Fruit fly (Drosophila melanogaster) whole organism, wandering third instar larva: ENCODE measurements around the gene santa-maria.
A peak's percentile ranks its signal among the peaks of the same experiment; 100 is the strongest.

ENCODE experiments used
- Jra ChIP-seq: sonication (Bioruptor generic); optimal IDR thresholded peaks from 2 replicates; lab custom pipeline; 2016; ENCODE audit warnings: missing biosample characterization, missing genetic modification characterization
- fru ChIP-seq: fragments of 200-800 bp; sonication (Bioruptor generic); optimal IDR thresholded peaks from 3 replicates; lab custom pipeline; 2016; ENCODE audit warnings: missing biosample characterization, mild to moderate bottlenecking, missing genetic modification characterization

DNA sequence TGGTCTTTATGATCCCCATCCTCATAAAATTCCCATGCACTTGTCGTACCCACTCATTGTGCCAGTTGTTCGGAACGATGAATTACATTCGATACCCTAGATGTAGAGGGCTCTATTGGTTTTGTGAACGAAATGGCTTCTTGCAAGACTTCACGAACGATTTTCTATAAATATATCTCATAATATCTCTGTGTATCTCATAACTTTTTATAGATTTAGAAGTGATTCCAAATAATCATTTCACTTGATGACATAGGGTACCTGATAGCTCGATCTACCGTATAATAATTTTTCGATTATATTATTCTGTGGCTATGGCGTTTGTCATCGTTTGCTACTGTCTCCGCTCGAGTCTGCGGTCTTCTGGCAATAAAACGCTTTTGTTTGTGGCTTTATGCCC is 54.1 kb downstream of the santa-maria start:
- TF ChIP-seq fru (GFP tag; lab: Kevin White, UChicago) (peak; percentile 84), Jra (GFP tag; lab: Kevin White, UChicago) (no peak)
